Worm (Caenorhabditis elegans) whole organism, L1 larva: ENCODE measurements around the gene srb-12.

Source experiments
- C04F5.9 ChIP-seq: sonication (generic microtip); optimal IDR thresholded peaks from 2 replicates; lab custom pipeline; 2016; ENCODE audit warnings: missing genetic modification characterization, missing compliant biosample characterization
- C16A3.4 ChIP-seq: fragments of 150-350 bp; optimal IDR thresholded peaks from 2 replicates; lab custom pipeline; 2014; ENCODE audit warnings: missing biosample characterization, missing genetic modification characterization
- alr-1 ChIP-seq: fragments of 200-800 bp; sonication (Bioruptor generic); optimal IDR thresholded peaks from 2 replicates; lab custom pipeline; 2018; ENCODE audit warnings: borderline replicate concordance, mild to moderate bottlenecking, missing genetic modification characterization, missing compliant biosample characterization
- aly-2 ChIP-seq: fragments of 150-350 bp; optimal IDR thresholded peaks from 2 replicates; lab custom pipeline; 2014; ENCODE audit warnings: missing biosample characterization, missing genetic modification characterization
- blmp-1 ChIP-seq: fragments of 150-350 bp; optimal IDR thresholded peaks from 2 replicates; lab custom pipeline; 2014; ENCODE audit warnings: missing biosample characterization, missing genetic modification characterization
- ceh-63 ChIP-seq: fragments of 200-800 bp; sonication (Bioruptor generic); optimal IDR thresholded peaks from 2 replicates; lab custom pipeline; 2018; ENCODE audit warnings: mild to moderate bottlenecking, missing genetic modification characterization, missing compliant biosample characterization
- ceh-82 ChIP-seq, 3 experiments: fragments of 150-350 bp in 1 of 3; sonication (generic microtip) in 2 of 3; optimal IDR thresholded peaks; 2 replicates each; lab custom pipeline; 2014 to 2017; ENCODE audit warnings: missing biosample characterization in 3 of 3, missing genetic modification characterization in 3 of 3
- ces-1 ChIP-seq: fragments of 150-350 bp; optimal IDR thresholded peaks from 2 replicates; lab custom pipeline; 2014; ENCODE audit warnings: missing biosample characterization, missing genetic modification reagents, missing genetic modification characterization
- efl-1 ChIP-seq, 4 experiments: fragments of 150-350 bp; optimal IDR thresholded peaks in 3 of 4; peaks in 1 of 4; 1 replicate in 1 of 4; 2 replicates in 3 of 4; lab custom pipeline; 2014; ENCODE audit warnings: missing biosample characterization in 2 of 4, missing genetic modification characterization in 2 of 4, missing genetic modification reagents in 2 of 4
- elt-2 ChIP-seq: sonication (generic microtip); optimal IDR thresholded peaks from 2 replicates; lab custom pipeline; 2016; ENCODE audit warnings: missing genetic modification characterization, mild to moderate bottlenecking, inconsistent platforms, missing compliant biosample characterization, missing genetic modification reagents
- elt-3 ChIP-seq, 6 experiments: fragments of 150-350 bp in 1 of 6; sonication (generic microtip); optimal IDR thresholded peaks; 2 replicates each; lab custom pipeline; 2017 to 2018; ENCODE audit warnings: missing biosample characterization in 6 of 6, missing genetic modification characterization in 6 of 6, inconsistent platforms in 1 of 6
- fkh-4 ChIP-seq: sonication (generic microtip); optimal IDR thresholded peaks from 2 replicates; lab custom pipeline; 2016; ENCODE audit warnings: missing compliant biosample characterization, missing genetic modification characterization, borderline replicate concordance
- fos-1 ChIP-seq: fragments of 150-350 bp; optimal IDR thresholded peaks from 2 replicates; lab custom pipeline; 2014; ENCODE audit warnings: missing biosample characterization, missing genetic modification characterization
- grh-1 ChIP-seq: fragments of 200-800 bp; sonication (Bioruptor generic); IDR thresholded peaks from 2 replicates; pipeline ENCODE4 v1.3.6; 2022; ENCODE audit warnings: missing genetic modification reagents, missing genetic modification characterization, missing compliant biosample characterization
- hlh-17 ChIP-seq: fragments of 200-800 bp; sonication (Bioruptor generic); optimal IDR thresholded peaks from 2 replicates; lab custom pipeline; 2018; ENCODE audit warnings: missing genetic modification characterization, mild to moderate bottlenecking, missing compliant biosample characterization, moderate library complexity, borderline replicate concordance
- hlh-4 ChIP-seq: sonication (generic microtip); optimal IDR thresholded peaks from 2 replicates; lab custom pipeline; 2016; ENCODE audit warnings: mild to moderate bottlenecking, missing genetic modification characterization, missing compliant biosample characterization
- jun-1 ChIP-seq: fragments of 150-350 bp; optimal IDR thresholded peaks from 2 replicates; lab custom pipeline; 2014; ENCODE audit warnings: missing biosample characterization, missing genetic modification reagents, missing genetic modification characterization
- lin-13 ChIP-seq: fragments of 150-350 bp; optimal IDR thresholded peaks from 2 replicates; lab custom pipeline; 2014; ENCODE audit warnings: missing biosample characterization, missing genetic modification reagents, missing genetic modification characterization
- mdl-1 ChIP-seq, 2 experiments: fragments of 150-350 bp; optimal IDR thresholded peaks; 2 replicates each; lab custom pipeline; 2014 to 2017; ENCODE audit warnings: missing biosample characterization in 2 of 2, missing genetic modification characterization in 2 of 2, inconsistent platforms in 1 of 2
- nhr-11 ChIP-seq: fragments of 150-350 bp; optimal IDR thresholded peaks from 2 replicates; lab custom pipeline; 2014; ENCODE audit warnings: missing biosample characterization, missing genetic modification characterization
- nhr-19 ChIP-seq: fragments of 200-800 bp; sonication (Bioruptor generic); conservative IDR thresholded peaks from 2 replicates; pipeline ENCODE4 v1.3.6; 2022; ENCODE audit warnings: missing genetic modification characterization, missing compliant biosample characterization
- nhr-47 ChIP-seq: sonication (generic microtip); optimal IDR thresholded peaks from 2 replicates; lab custom pipeline; 2016; ENCODE audit warnings: mild to moderate bottlenecking, missing genetic modification characterization, moderate library complexity, missing compliant biosample characterization
- nhr-77 ChIP-seq: fragments of 150-350 bp; optimal IDR thresholded peaks from 2 replicates; lab custom pipeline; 2014; ENCODE audit warnings: missing biosample characterization, missing genetic modification characterization
- pax-3 ChIP-seq: fragments of 200-800 bp; sonication (Bioruptor generic); optimal IDR thresholded peaks from 2 replicates; lab custom pipeline; 2018; ENCODE audit warnings: mild to moderate bottlenecking, missing genetic modification characterization, moderate library complexity, missing compliant biosample characterization
- rnt-1 ChIP-seq: sonication (generic microtip); optimal IDR thresholded peaks from 2 replicates; lab custom pipeline; 2016; ENCODE audit warnings: mild to moderate bottlenecking, missing genetic modification characterization, moderate library complexity, missing compliant biosample characterization
- snu-23 ChIP-seq: sonication (generic microtip); optimal IDR thresholded peaks from 2 replicates; lab custom pipeline; 2016; ENCODE audit warnings: missing genetic modification characterization, missing compliant biosample characterization
- swsn-7 ChIP-seq: sonication (generic microtip); optimal IDR thresholded peaks from 2 replicates; lab custom pipeline; 2016; ENCODE audit warnings: missing genetic modification characterization, missing compliant biosample characterization
- unc-130 ChIP-seq: fragments of 150-350 bp; optimal IDR thresholded peaks from 2 replicates; lab custom pipeline; 2017; ENCODE audit warnings: missing biosample characterization, missing genetic modification characterization, inconsistent platforms
- unc-86 ChIP-seq: sonication (generic microtip); optimal IDR thresholded peaks from 2 replicates; lab custom pipeline; 2016; ENCODE audit warnings: missing genetic modification characterization, missing compliant biosample characterization
- xbp-1 ChIP-seq: sonication (generic microtip); optimal IDR thresholded peaks from 2 replicates; lab custom pipeline; 2016; ENCODE audit warnings: missing genetic modification characterization, missing compliant biosample characterization
- zip-4 ChIP-seq: fragments of 200-800 bp; sonication (Bioruptor generic); optimal IDR thresholded peaks from 2 replicates; lab custom pipeline; 2018; ENCODE audit warnings: mild to moderate bottlenecking, missing genetic modification characterization, moderate library complexity, missing compliant biosample characterization
- ztf-4 ChIP-seq: fragments of 150-350 bp; optimal IDR thresholded peaks from 2 replicates; lab custom pipeline; 2014; ENCODE audit warnings: missing biosample characterization, missing genetic modification characterization

The srb-12 gene

ce11 chrII:5174370-5174769, 19.9 kb upstream of the srb-12 start, which contains the start of gene C27D6.3 (continued):
- TF ChIP-seq mdl-1 (tag; optimal IDR thresholded peaks at IDR 0.05; lab: Kevin White, UChicago) (no peak), aly-2 (tag; lab: Kevin White, UChicago) (no peak), ztf-4 (tag; lab: Kevin White, UChicago) (no peak), nhr-77 (tag; lab: Kevin White, UChicago) (no peak)
- TF ChIP-seq, all 84 proteins: peak for 0

- TF ChIP-seq swsn-7 (tag; lab: Kevin White, UChicago), result no peak
- no peak for TF ChIP-seq nhr-11 (tag; lab: Kevin White, UChicago)
- TF ChIP-seq grh-1, result no peak
- no peak for TF ChIP-seq alr-1 (tag; lab: Kevin White, UChicago)
- no peak for TF ChIP-seq blmp-1 (tag; lab: Kevin White, UChicago)
- no peak for TF ChIP-seq efl-1 (optimal IDR thresholded peaks at IDR 0.05; lab: Kevin White, UChicago)
- no peak for TF ChIP-seq efl-1 (GFP tag; optimal IDR thresholded peaks at IDR 0.05 in 1 of 2; lab: Kevin White, UChicago)
- TF ChIP-seq ces-1 (GFP tag; lab: Kevin White, UChicago), result no peak
- no peak for TF ChIP-seq snu-23 (GFP tag; lab: Kevin White, UChicago)
- no peak for TF ChIP-seq lin-13 (GFP tag; lab: Kevin White, UChicago)
- TF ChIP-seq pax-3 (tag; lab: Kevin White, UChicago), result no peak
- no peak for TF ChIP-seq C04F5.9 (tag; lab: Kevin White, UChicago)
- TF ChIP-seq hlh-4 (tag; lab: Kevin White, UChicago), result no peak
Measured at ce11 chrII:5172451-5172850, 18.0 kb upstream of the srb-12 start, which contains the start of gene C27D6.1. Gene C27D6.1 (plus strand): TSS chrII:5172751.

- TF ChIP-seq nhr-19, result no peak
- no peak for TF ChIP-seq xbp-1 (tag; lab: Kevin White, UChicago)
- TF ChIP-seq ceh-82 (tag; optimal IDR thresholded peaks at IDR 0.05; lab: Kevin White, UChicago), result no peak
- no peak for TF ChIP-seq rnt-1 (tag; lab: Kevin White, UChicago)
- no peak for TF ChIP-seq C16A3.4 (tag; lab: Kevin White, UChicago)
- no peak for TF ChIP-seq swsn-7 (tag; lab: Kevin White, UChicago)
- TF ChIP-seq efl-1 (optimal IDR thresholded peaks at IDR 0.05; lab: Kevin White, UChicago), result no peak
- TF ChIP-seq efl-1 (GFP tag; optimal IDR thresholded peaks at IDR 0.05 in 1 of 2; lab: Kevin White, UChicago), result no peak
- no peak for TF ChIP-seq blmp-1 (tag; lab: Kevin White, UChicago)
Measured at ce11 chrII:5171610-5172009, 17.2 kb upstream of the srb-12 start, which contains the start of gene C27D6.15. Gene C27D6.15 (plus strand): TSS chrII:5171910.

DNA sequence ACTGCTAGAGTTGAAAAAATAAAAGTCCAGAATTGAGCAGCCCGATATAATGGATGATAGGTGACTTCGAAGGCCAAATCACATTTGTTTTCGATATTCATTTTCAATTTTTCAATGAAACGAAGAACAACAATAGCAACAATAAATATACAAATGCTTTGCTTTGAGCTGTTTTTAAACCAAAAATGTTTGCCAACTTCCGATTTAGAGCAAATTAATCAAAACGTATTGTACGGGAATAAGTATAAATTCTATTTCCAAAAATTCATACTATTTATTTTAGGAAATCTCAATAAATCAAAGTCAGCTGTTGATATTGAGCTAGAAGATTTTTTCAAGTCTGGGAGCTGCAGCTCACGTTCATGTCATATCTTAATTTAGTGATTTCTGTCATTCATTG, 16.5 kb upstream of the srb-12 start, which contains the start of gene srb-1:
Gene srb-1 (minus strand): TSS at position 101 of the 400 bp plus-strand sequence.
- TF ChIP-seq elt-3 (tag; optimal IDR thresholded peaks at IDR 0.05; lab: Kevin White, UChicago), result no peak
- TF ChIP-seq unc-86 (tag; lab: Kevin White, UChicago), result no peak
- TF ChIP-seq jun-1 (tag; lab: Kevin White, UChicago), result no peak
- no peak for TF ChIP-seq blmp-1 (tag; lab: Kevin White, UChicago)
- no peak for TF ChIP-seq hlh-17 (GFP tag; lab: Kevin White, UChicago)
- no peak for TF ChIP-seq fkh-4 (tag; lab: Kevin White, UChicago)
- TF ChIP-seq unc-130 (tag; lab: Kevin White, UChicago), result no peak
- TF ChIP-seq rnt-1 (tag; lab: Kevin White, UChicago), result no peak
- no peak for TF ChIP-seq nhr-11 (tag; lab: Kevin White, UChicago)
- no peak for TF ChIP-seq elt-2 (tag; lab: Kevin White, UChicago)
- TF ChIP-seq ceh-82 (tag; optimal IDR thresholded peaks at IDR 0.05; lab: Kevin White, UChicago), result no peak
- no peak for TF ChIP-seq nhr-47 (tag; lab: Kevin White, UChicago)

- TF ChIP-seq zip-4 (no peak), elt-3 (tag; optimal IDR thresholded peaks at IDR 0.05; lab: Kevin White, UChicago) (no peak), ceh-63 (GFP tag; lab: Kevin White, UChicago) (no peak), fos-1 (no peak), alr-1 (tag; lab: Kevin White, UChicago) (no peak)
Measured at ce11 chrII:5166738-5167137, 12.3 kb upstream of the srb-12 start, which contains the start of gene srb-3. Gene srb-3 (minus strand): TSS chrII:5166838.
